Fruit fly (Drosophila melanogaster): Measurements from ENCODE around the gene CG42716.

The CG42716 gene

DNA sequence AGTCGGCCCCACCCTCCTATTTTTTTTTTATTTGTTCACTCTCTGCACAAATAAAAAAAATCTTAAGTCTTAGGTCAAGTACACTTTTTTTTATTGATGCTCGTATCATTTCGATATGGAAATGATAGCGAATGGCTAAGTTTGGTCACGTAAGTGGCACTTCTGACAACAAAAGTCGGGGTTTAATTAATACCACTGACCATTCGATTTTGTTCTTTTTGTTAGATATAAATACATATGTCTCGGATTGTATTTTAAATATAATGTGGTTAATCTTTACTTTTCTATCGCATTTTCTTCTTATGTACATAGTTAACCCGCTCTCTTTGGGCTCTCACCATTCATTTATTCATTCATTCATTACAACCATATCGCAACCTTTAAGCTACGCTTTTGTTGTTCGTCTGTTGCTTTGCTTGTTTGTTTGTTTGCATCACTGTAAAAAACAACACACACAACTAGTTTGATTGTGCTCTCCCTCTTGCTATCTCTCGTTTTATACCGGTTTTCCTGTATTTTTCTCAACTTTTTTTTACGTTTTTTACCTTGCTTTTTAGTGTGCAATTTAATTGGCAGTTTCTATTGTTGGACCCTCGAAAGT lies 31.4 kb upstream of the CG42716 start:
- TF ChIP-seq EcR (GFP tag; optimal IDR thresholded peaks at IDR 0.05) (no peak), CG8301 (tag; optimal IDR thresholded peaks at IDR 0.05) (peak; percentile 52), Snoo (tag; optimal IDR thresholded peaks at IDR 0.05) (no peak), CG10348 (GFP tag; IDR thresholded peaks at IDR 0.05) (no peak), CG9948 (tag; optimal IDR thresholded peaks at IDR 0.05) (peak; percentile 1), CG4496 (GFP tag; IDR thresholded peaks at IDR 0.05) (no peak), CG14655 (GFP tag; optimal IDR thresholded peaks at IDR 0.05) (peak; percentile 62), CG13204 (GFP tag; optimal IDR thresholded peaks at IDR 0.05) (peak; percentile 41), CG8159 (tag; optimal IDR thresholded peaks at IDR 0.05) (no peak), Ets98B (GFP tag; IDR thresholded peaks at IDR 0.05) (peak; percentile 62), gl (tag; optimal IDR thresholded peaks at IDR 0.05) (peak; percentile 78), CG17806 (tag; optimal IDR thresholded peaks at IDR 0.05) (peak; percentile 12), Pif1A (GFP tag; optimal IDR thresholded peaks at IDR 0.05) (peak; percentile 60), CG32121 (GFP tag; IDR thresholded peaks at IDR 0.05) (peak; percentile 48; the same call in 1 of the 2 replicates), CG12605 (GFP tag; IDR thresholded peaks at IDR 0.05) (peak; percentile 84), fd96Ca (GFP tag; IDR thresholded peaks at IDR 0.05) (no peak; the same call in 1 of the 3 replicates), D1 (tag; optimal IDR thresholded peaks at IDR 0.05) (no peak), CG34367 (tag; optimal IDR thresholded peaks at IDR 0.05) (peak; percentile 26), Pif1B (GFP tag; optimal IDR thresholded peaks at IDR 0.05) (peak; percentile 37), CG15710 (tag; optimal IDR thresholded peaks at IDR 0.05) (peak; percentile 32), rn (GFP tag; IDR thresholded peaks at IDR 0.05) (no peak)

DNA sequence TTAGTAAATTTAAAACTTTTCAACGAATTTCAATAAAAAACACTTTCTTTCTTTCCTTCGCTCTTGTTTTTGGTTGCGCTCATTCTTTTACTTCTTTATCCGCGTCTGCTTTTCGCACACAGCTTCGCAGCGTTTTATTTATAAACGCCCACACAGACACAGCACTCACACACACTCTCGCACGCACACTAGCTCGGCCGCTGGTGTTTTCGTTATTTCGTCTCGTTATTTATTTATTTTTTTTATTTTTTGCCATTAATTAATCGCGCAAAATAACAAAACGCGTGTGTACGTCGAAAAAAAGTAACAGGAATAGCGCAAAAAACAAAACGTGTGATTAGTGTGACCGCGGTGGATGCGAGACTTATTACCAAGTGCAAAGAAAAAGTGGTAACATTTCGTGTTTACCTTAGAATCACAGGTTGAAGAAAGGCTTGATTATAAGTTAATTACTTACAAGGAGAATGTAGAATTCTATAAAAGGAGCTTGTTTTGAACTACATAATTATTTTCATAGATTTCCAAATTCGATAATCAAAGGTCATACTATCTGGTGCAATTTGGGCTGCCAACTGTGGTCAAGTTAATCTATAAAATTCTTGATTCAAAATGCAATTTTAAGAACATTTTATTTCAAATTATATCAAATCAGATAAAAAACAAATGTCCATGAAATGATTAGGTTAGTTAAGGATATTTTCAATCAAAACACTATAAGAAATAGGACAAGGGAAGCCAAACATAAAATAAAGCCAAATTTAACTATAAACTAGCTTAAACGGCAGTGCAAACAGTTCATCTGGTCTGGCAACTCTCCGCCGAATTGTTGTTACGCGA lies 29.0 kb upstream of the CG42716 start, which contains the start of the genes hzg and mRpS31:
Gene hzg (minus strand): TSS at position 336 of the 837 bp plus-strand sequence.
Gene mRpS31 (plus strand): TSS at position 793 of the 837 bp plus-strand sequence.
- peak; percentile 57; the same call in 1 of the 3 replicates for TF ChIP-seq CG4496 (GFP tag; IDR thresholded peaks at IDR 0.05)
- peak; percentile 84 for TF ChIP-seq CG13204 (GFP tag; optimal IDR thresholded peaks at IDR 0.05)
- peak; percentile 69 for TF ChIP-seq Pif1A (GFP tag; optimal IDR thresholded peaks at IDR 0.05)
- no peak for TF ChIP-seq CG10348 (GFP tag; IDR thresholded peaks at IDR 0.05)
- peak; percentile 76 for TF ChIP-seq Ets98B (GFP tag; IDR thresholded peaks at IDR 0.05)
- TF ChIP-seq rn (GFP tag; IDR thresholded peaks at IDR 0.05), result no peak
- TF ChIP-seq EcR (GFP tag; optimal IDR thresholded peaks at IDR 0.05), result peak; percentile 28
- peak; percentile 87 for TF ChIP-seq gl (tag; optimal IDR thresholded peaks at IDR 0.05)
- TF ChIP-seq D1 (tag; optimal IDR thresholded peaks at IDR 0.05), result peak; percentile 11
- peak; percentile 70 for TF ChIP-seq CG15710 (tag; optimal IDR thresholded peaks at IDR 0.05)
- TF ChIP-seq CG32121 (GFP tag; IDR thresholded peaks at IDR 0.05), result peak; percentile 47
- TF ChIP-seq CG8301 (tag; optimal IDR thresholded peaks at IDR 0.05), result peak; percentile 34
- peak; percentile 44 for TF ChIP-seq CG9948 (tag; optimal IDR thresholded peaks at IDR 0.05)
- peak; percentile 65 for TF ChIP-seq Pif1B (GFP tag; optimal IDR thresholded peaks at IDR 0.05)
- TF ChIP-seq CG14655 (GFP tag; optimal IDR thresholded peaks at IDR 0.05), result peak; percentile 72
- TF ChIP-seq CG8159 (tag; optimal IDR thresholded peaks at IDR 0.05), result peak; percentile 56
- TF ChIP-seq CG34367 (tag; optimal IDR thresholded peaks at IDR 0.05), result peak; percentile 75
- TF ChIP-seq CG12605 (GFP tag; IDR thresholded peaks at IDR 0.05), result peak; percentile 91
- peak; percentile 8 for TF ChIP-seq Snoo (tag; optimal IDR thresholded peaks at IDR 0.05)
- peak; percentile 42 for TF ChIP-seq CG17806 (tag; optimal IDR thresholded peaks at IDR 0.05)
- peak; percentile 80; the same call in 2 of the 3 replicates for TF ChIP-seq fd96Ca (GFP tag; IDR thresholded peaks at IDR 0.05)

DNA sequence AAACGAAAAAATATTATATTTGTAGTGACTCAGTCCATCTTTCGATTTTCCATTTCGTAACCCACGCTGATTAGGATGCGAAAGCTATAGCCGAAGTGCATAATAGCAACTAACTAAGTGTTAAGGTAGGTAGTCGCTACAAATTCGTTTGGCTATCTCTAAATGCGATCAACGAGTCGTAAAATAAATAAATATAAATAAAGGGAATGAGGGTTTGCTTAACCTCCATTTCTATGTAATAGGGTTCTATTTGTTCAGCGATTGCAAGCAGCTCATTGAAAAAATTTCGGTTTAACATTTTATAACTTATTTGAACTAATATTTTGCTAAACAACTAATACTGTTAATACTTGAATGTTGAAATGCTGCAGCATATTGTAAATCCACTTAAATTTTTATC lies 23.4 kb upstream of the CG42716 start:
- TF ChIP-seq CG14655 (GFP tag; optimal IDR thresholded peaks at IDR 0.05) (no peak), CG17806 (tag; optimal IDR thresholded peaks at IDR 0.05) (no peak), Snoo (tag; optimal IDR thresholded peaks at IDR 0.05) (no peak), Pif1A (GFP tag; optimal IDR thresholded peaks at IDR 0.05) (no peak), CG32121 (GFP tag; IDR thresholded peaks at IDR 0.05) (no peak), CG9948 (tag; optimal IDR thresholded peaks at IDR 0.05) (no peak), fd96Ca (GFP tag; IDR thresholded peaks at IDR 0.05) (no peak), gl (tag; optimal IDR thresholded peaks at IDR 0.05) (no peak), Ets98B (GFP tag; IDR thresholded peaks at IDR 0.05) (no peak), CG12605 (GFP tag; IDR thresholded peaks at IDR 0.05) (no peak), CG10348 (GFP tag; IDR thresholded peaks at IDR 0.05) (no peak), D1 (tag; optimal IDR thresholded peaks at IDR 0.05) (no peak), EcR (GFP tag; optimal IDR thresholded peaks at IDR 0.05) (no peak), CG8159 (tag; optimal IDR thresholded peaks at IDR 0.05) (no peak), CG8301 (tag; optimal IDR thresholded peaks at IDR 0.05) (no peak), Pif1B (GFP tag; optimal IDR thresholded peaks at IDR 0.05) (no peak)

DNA sequence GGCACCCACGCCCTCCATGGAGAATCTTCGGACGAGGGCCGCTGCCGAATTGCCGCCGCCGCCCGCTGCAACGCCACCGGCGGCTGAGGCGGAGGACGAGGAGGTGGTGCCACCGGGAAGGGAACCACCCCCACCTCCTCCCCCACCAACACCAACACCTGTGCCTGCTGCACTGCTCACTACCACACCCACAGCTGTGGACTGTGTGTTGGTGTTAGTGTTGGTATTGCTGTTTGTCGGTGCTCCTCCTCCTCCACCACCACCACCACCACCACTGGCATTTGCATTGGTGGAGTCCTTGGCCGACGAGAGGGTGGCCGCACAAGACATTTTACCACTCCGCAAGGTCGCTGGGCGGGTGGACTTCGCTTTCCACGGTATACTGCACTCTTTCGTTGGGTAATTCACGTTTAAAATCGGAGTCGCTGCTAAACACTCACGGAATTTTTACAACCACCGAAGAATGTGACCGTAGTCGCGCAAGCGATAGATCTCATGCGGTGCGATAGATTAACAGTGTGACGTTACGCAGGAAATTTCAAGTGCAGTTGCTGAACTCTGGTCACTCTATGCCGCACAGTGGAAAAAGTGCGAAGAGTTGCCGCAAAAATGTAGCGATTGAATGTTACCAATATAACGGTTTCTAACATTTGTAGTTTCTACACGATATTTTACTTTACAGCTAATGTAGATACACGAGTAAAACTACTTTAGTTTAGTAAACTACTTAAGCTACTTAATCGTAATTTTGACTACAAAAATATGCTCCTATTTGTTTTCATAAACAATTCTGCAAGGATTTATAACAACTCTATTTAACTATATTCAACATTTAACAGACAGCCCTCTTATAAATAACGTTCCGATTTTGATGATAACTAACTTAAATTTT lies 22.0 kb upstream of the CG42716 start, which contains the start of gene mib1:
Gene mib1 (minus strand): TSS at position 494 of the 892 bp plus-strand sequence.
- TF ChIP-seq CG15710 (tag; optimal IDR thresholded peaks at IDR 0.05) (no peak), gl (tag; optimal IDR thresholded peaks at IDR 0.05) (no peak), CG8159 (tag; optimal IDR thresholded peaks at IDR 0.05) (no peak), fd96Ca (GFP tag; IDR thresholded peaks at IDR 0.05) (peak; percentile 68; the same call in 1 of the 3 replicates), CG12605 (GFP tag; IDR thresholded peaks at IDR 0.05) (0 out of 2 replicates have a peak, but pooled peaks have one; percentile 29), Pif1B (GFP tag; optimal IDR thresholded peaks at IDR 0.05) (peak; percentile 37), CG14655 (GFP tag; optimal IDR thresholded peaks at IDR 0.05) (no peak), EcR (GFP tag; optimal IDR thresholded peaks at IDR 0.05) (peak; percentile 27), CG4496 (GFP tag; IDR thresholded peaks at IDR 0.05) (peak; percentile 32; the same call in 1 of the 3 replicates), Snoo (tag; optimal IDR thresholded peaks at IDR 0.05) (peak; percentile 36), Ets98B (GFP tag; IDR thresholded peaks at IDR 0.05) (peak; percentile 26), CG13204 (GFP tag; optimal IDR thresholded peaks at IDR 0.05) (peak; percentile 93), rn (GFP tag; IDR thresholded peaks at IDR 0.05) (0 out of 2 replicates have a peak, but pooled peaks have one; percentile 26), CG10348 (GFP tag; IDR thresholded peaks at IDR 0.05) (no peak), CG32121 (GFP tag; IDR thresholded peaks at IDR 0.05) (no peak; the same call in none of the 2 replicates), CG17806 (tag; optimal IDR thresholded peaks at IDR 0.05) (no peak)
